Worm (Caenorhabditis elegans) whole organism, young adult: ENCODE data around the gene T12G3.2.

Source experiments
- D2030.7 ChIP-seq: fragments of 200-800 bp; sonication (Bioruptor generic); IDR thresholded peaks from 2 replicates; pipeline ENCODE4 v1.3.6; 2022; ENCODE audit warnings: missing genetic modification reagents, missing genetic modification characterization, missing compliant biosample characterization
- F23B12.7 ChIP-seq: sonication (generic microtip); optimal IDR thresholded peaks from 2 replicates; lab custom pipeline; 2017; ENCODE audit warnings: missing genetic modification characterization, mild to moderate bottlenecking, missing compliant biosample characterization, antibody characterized with exemption, moderate library complexity; ENCODE audit not compliant: insufficient read depth
- Y56A3A.18 ChIP-seq: fragments of 200-800 bp; sonication (Bioruptor generic); IDR thresholded peaks from 2 replicates; pipeline ENCODE4 v1.3.6; 2022; ENCODE audit warnings: missing genetic modification reagents, missing genetic modification characterization, missing compliant biosample characterization
- ama-1 ChIP-seq, 3 experiments: fragments of 150-350 bp in 1 of 3; sonication (generic microtip) in 2 of 3; optimal IDR thresholded peaks; 2 replicates each; lab custom pipeline; 2014 to 2018; ENCODE audit warnings: missing biosample characterization in 2 of 3, missing genetic modification characterization in 2 of 3, missing genetic modification reagents in 2 of 3
- atf-7 ChIP-seq: sonication (generic microtip); optimal IDR thresholded peaks from 2 replicates; lab custom pipeline; 2017; ENCODE audit warnings: mild to moderate bottlenecking, missing genetic modification characterization, missing compliant biosample characterization
- attf-6 ChIP-seq: fragments of 200-800 bp; sonication (Bioruptor generic); IDR thresholded peaks from 2 replicates; pipeline ENCODE4 v1.3.6; 2022; ENCODE audit warnings: missing genetic modification reagents, missing genetic modification characterization, missing compliant biosample characterization
- bed-2 ChIP-seq: fragments of 200-800 bp; sonication (Bioruptor generic); IDR thresholded peaks from 2 replicates; pipeline ENCODE4 v1.3.6; 2022; ENCODE audit warnings: missing genetic modification reagents, missing genetic modification characterization, missing compliant biosample characterization
- cebp-1 ChIP-seq, 2 experiments: fragments of 200-800 bp in 1 of 2; sonication (Bioruptor generic) in 1 of 2; sonication (generic microtip) in 1 of 2; IDR thresholded peaks in 1 of 2; optimal IDR thresholded peaks in 1 of 2; 2 replicates each; pipeline versions ENCODE4 v1.3.6 to Lab custom; 2017 to 2022; ENCODE audit warnings: missing compliant biosample characterization in 2 of 2, missing genetic modification characterization in 2 of 2, mild to moderate bottlenecking in 1 of 2, missing genetic modification reagents in 1 of 2, moderate library complexity in 1 of 2
- ceh-27 ChIP-seq: fragments of 200-800 bp; sonication (Bioruptor generic); optimal IDR thresholded peaks from 2 replicates; lab custom pipeline; 2018; ENCODE audit warnings: mild to moderate bottlenecking, missing genetic modification characterization, moderate library complexity, missing compliant biosample characterization
- ceh-40 ChIP-seq: fragments of 200-800 bp; sonication (Bioruptor generic); IDR thresholded peaks from 2 replicates; pipeline ENCODE4 v1.3.6; 2022; ENCODE audit warnings: missing genetic modification characterization, missing compliant biosample characterization
- ceh-79 ChIP-seq: sonication (generic microtip); optimal IDR thresholded peaks from 2 replicates; lab custom pipeline; 2017; ENCODE audit warnings: mild to moderate bottlenecking, missing genetic modification characterization, missing compliant biosample characterization
- dox-1 ChIP-seq: fragments of 200-800 bp; sonication (Bioruptor generic); IDR thresholded peaks from 2 replicates; pipeline ENCODE4 v1.3.6; 2022; ENCODE audit warnings: missing genetic modification reagents, missing genetic modification characterization, missing compliant biosample characterization
- dpl-1 ChIP-seq: fragments of 150-350 bp; optimal IDR thresholded peaks from 2 replicates; lab custom pipeline; 2014; ENCODE audit warnings: missing biosample characterization, missing genetic modification reagents, missing genetic modification characterization
- ets-4 ChIP-seq: fragments of 200-800 bp; sonication (Bioruptor generic); optimal IDR thresholded peaks from 2 replicates; lab custom pipeline; 2018; ENCODE audit warnings: mild to moderate bottlenecking, missing genetic modification characterization, missing compliant biosample characterization
- hlh-12 ChIP-seq: sonication (generic microtip); optimal IDR thresholded peaks from 2 replicates; lab custom pipeline; 2016; ENCODE audit warnings: missing genetic modification characterization, missing compliant biosample characterization
- let-607 ChIP-seq, 2 experiments: fragments of 200-800 bp in 1 of 2; sonication (Bioruptor generic) in 1 of 2; sonication (generic microtip) in 1 of 2; optimal IDR thresholded peaks; 2 replicates each; lab custom pipeline; 2016 to 2018; ENCODE audit warnings: mild to moderate bottlenecking in 2 of 2, missing compliant biosample characterization in 2 of 2, missing genetic modification characterization in 2 of 2, moderate library complexity in 2 of 2, missing genotype in 1 of 2
- lsl-1 ChIP-seq: fragments of 200-800 bp; sonication (Bioruptor generic); optimal IDR thresholded peaks from 2 replicates; lab custom pipeline; 2018; ENCODE audit warnings: mild to moderate bottlenecking, missing genetic modification characterization, moderate library complexity, missing compliant biosample characterization
- madf-3 ChIP-seq: fragments of 200-800 bp; sonication (Bioruptor generic); IDR thresholded peaks from 2 replicates; pipeline ENCODE4 v1.3.6; 2022; ENCODE audit warnings: missing genetic modification reagents, missing genetic modification characterization, missing compliant biosample characterization
- mes-4 ChIP-seq: sonication (generic microtip); optimal IDR thresholded peaks from 2 replicates; lab custom pipeline; 2016; ENCODE audit warnings: missing genotype, missing genetic modification characterization, missing compliant biosample characterization
- mxl-1 ChIP-seq: sonication (generic microtip); optimal IDR thresholded peaks from 2 replicates; lab custom pipeline; 2016; ENCODE audit warnings: missing genetic modification characterization, missing compliant biosample characterization
- nfya-1 ChIP-seq: sonication (generic microtip); optimal IDR thresholded peaks from 2 replicates; lab custom pipeline; 2017; ENCODE audit warnings: antibody characterized with exemption, missing compliant biosample characterization, missing genetic modification characterization, borderline replicate concordance; ENCODE audit not compliant: insufficient read depth
- nhr-80 ChIP-seq: sonication (generic microtip); optimal IDR thresholded peaks from 2 replicates; lab custom pipeline; 2016; ENCODE audit warnings: missing genetic modification characterization, missing compliant biosample characterization
- snpc-4 ChIP-seq, 5 experiments: fragments of 150-350 bp in 1 of 5; sonication (generic microtip) in 4 of 5; optimal IDR thresholded peaks; 2 replicates each; lab custom pipeline; 2014 to 2018; ENCODE audit warnings: missing genetic modification characterization in 5 of 5, missing biosample characterization in 3 of 5, antibody characterized with exemption in 2 of 5, mild to moderate bottlenecking in 2 of 5, missing compliant biosample characterization in 2 of 5, missing genotype in 2 of 5, moderate library complexity in 2 of 5, missing genetic modification reagents in 1 of 5
- tbp1 ChIP-seq: fragments of 200-800 bp; sonication (Bioruptor generic); optimal IDR thresholded peaks from 2 replicates; lab custom pipeline; 2018; ENCODE audit warnings: mild to moderate bottlenecking, missing genetic modification characterization, missing compliant biosample characterization
- unc-130 ChIP-seq: sonication (generic microtip); optimal IDR thresholded peaks from 2 replicates; lab custom pipeline; 2016; ENCODE audit warnings: missing genetic modification reagents, missing genetic modification characterization, missing compliant biosample characterization
- xnd-1 ChIP-seq: sonication (generic microtip); optimal IDR thresholded peaks from 2 replicates; lab custom pipeline; 2016; ENCODE audit warnings: missing genotype, missing genetic modification reagents, missing genetic modification characterization, missing compliant biosample characterization
- zfh-2 ChIP-seq: fragments of 200-800 bp; sonication (Bioruptor generic); conservative IDR thresholded peaks from 2 replicates; pipeline ENCODE4 v1.3.6; 2022; ENCODE audit warnings: missing genetic modification reagents, missing genetic modification characterization, missing compliant biosample characterization

T12G3.2 gene

ce11 chrIV:12046524-12047203 is at the start of gene T12G3.2:
Gene T12G3.2, minus strand, starts transcription at chrIV:12046967.
- TF ChIP-seq cebp-1 (GFP tag; IDR thresholded peaks at IDR 0.05; lab: Robert Waterston, UW): no peak
- TF ChIP-seq cebp-1 (tag; optimal IDR thresholded peaks at IDR 0.05; lab: Kevin White, UChicago): peak; percentile 43
- TF ChIP-seq ceh-27 (GFP tag; lab: Kevin White, UChicago): no peak
- TF ChIP-seq let-607 (tag; optimal IDR thresholded peaks at IDR 0.05; lab: Kevin White, UChicago): peak; percentile 15 to 52
- TF ChIP-seq nhr-80: peak; percentile 98
- TF ChIP-seq dox-1 (GFP tag; lab: Robert Waterston, UW): peak; percentile 74
- peak; percentile 18 for TF ChIP-seq tbp1 (GFP tag; lab: Kevin White, UChicago)
- TF ChIP-seq zfh-2: no peak
- TF ChIP-seq atf-7 (tag; lab: Kevin White, UChicago): peak; percentile 10
- TF ChIP-seq xnd-1 (tag; lab: Kevin White, UChicago): no peak
- peak; percentile 44 for TF ChIP-seq ets-4 (GFP tag; lab: Kevin White, UChicago)
- TF ChIP-seq ceh-40: no peak

ce11 chrIV:12096479-12096878 is 49.7 kb upstream of the T12G3.2 start, which contains the start of gene mon-2:
Gene mon-2, plus strand, starts transcription at chrIV:12096779.
- TF ChIP-seq hlh-12 (tag; lab: Kevin White, UChicago): no peak
- no peak for TF ChIP-seq attf-6 (GFP tag; lab: Robert Waterston, UW)
- no peak for TF ChIP-seq cebp-1 (GFP tag; IDR thresholded peaks at IDR 0.05; lab: Robert Waterston, UW)
- TF ChIP-seq cebp-1 (tag; optimal IDR thresholded peaks at IDR 0.05; lab: Kevin White, UChicago): no peak
- TF ChIP-seq ceh-27 (GFP tag; lab: Kevin White, UChicago): no peak
- TF ChIP-seq snpc-4 (GFP tag; optimal IDR thresholded peaks at IDR 0.05; lab: Kevin White, UChicago): no peak
- TF ChIP-seq snpc-4 (tag; optimal IDR thresholded peaks at IDR 0.05; lab: Kevin White, UChicago): no peak
- TF ChIP-seq D2030.7: no peak

ce11 chrIV:12093819-12094218 is 47.1 kb upstream of the T12G3.2 start, which contains the start of gene F11A10.5:
Gene F11A10.5, plus strand, starts transcription at chrIV:12094119.
- TF ChIP-seq ceh-79 (tag; lab: Kevin White, UChicago): no peak
- TF ChIP-seq dpl-1 (GFP tag; lab: Kevin White, UChicago): no peak
- no peak for TF ChIP-seq cebp-1 (GFP tag; IDR thresholded peaks at IDR 0.05; lab: Robert Waterston, UW)
- TF ChIP-seq cebp-1 (tag; optimal IDR thresholded peaks at IDR 0.05; lab: Kevin White, UChicago): no peak
- TF ChIP-seq bed-2: no peak
- no peak for TF ChIP-seq madf-3
- TF ChIP-seq ama-1 (optimal IDR thresholded peaks at IDR 0.05; lab: Kevin White, UChicago): no peak
- no peak for TF ChIP-seq ama-1 (GFP tag; optimal IDR thresholded peaks at IDR 0.05; lab: Kevin White, UChicago)
- TF ChIP-seq mxl-1 (tag; lab: Kevin White, UChicago): no peak
- TF ChIP-seq zfh-2: no peak
- no peak for TF ChIP-seq unc-130

- TF ChIP-seq lsl-1 (GFP tag; lab: Kevin White, UChicago) (peak; percentile 70), F23B12.7 (tag; lab: Kevin White, UChicago) (no peak)
These were observed 46.6 kb upstream of the T12G3.2 start, which contains the start of gene cpsf-4 for ce11 chrIV:12093384-12093783. Gene cpsf-4, minus strand, starts transcription at chrIV:12093445.

ce11 chrIV:12092113-12092512 is 45.3 kb upstream of the T12G3.2 start, which contains the start of gene mig-32:
Gene mig-32, minus strand, starts transcription at chrIV:12092213.
- TF ChIP-seq nfya-1 (no peak), Y56A3A.18 (GFP tag; lab: Robert Waterston, UW) (no peak), mes-4 (no peak), unc-130 (no peak)
